Worm (Caenorhabditis elegans) whole organism, L3 larva: ENCODE results near the gene K09F5.4.

Experiments used
- R02D3.7 ChIP-seq: fragments of 150-350 bp; optimal IDR thresholded peaks from 2 replicates; lab custom pipeline; 2014; ENCODE audit warnings: missing biosample characterization, missing genetic modification characterization
- ZK546.5 ChIP-seq: sonication (generic microtip); optimal IDR thresholded peaks from 2 replicates; lab custom pipeline; 2017; ENCODE audit warnings: missing biosample characterization, missing genetic modification characterization
- ceh-28 ChIP-seq: fragments of 150-350 bp; optimal IDR thresholded peaks from 2 replicates; lab custom pipeline; 2014; ENCODE audit warnings: missing biosample characterization, missing genetic modification reagents, missing genetic modification characterization
- ceh-9 ChIP-seq: sonication (generic microtip); optimal IDR thresholded peaks from 2 replicates; lab custom pipeline; 2018; ENCODE audit warnings: missing biosample characterization, missing genetic modification characterization
- elt-3 ChIP-seq, 3 experiments: fragments of 150-350 bp in 1 of 3; sonication (generic microtip) in 2 of 3; optimal IDR thresholded peaks; 2 replicates in 2 of 3; 4 replicates in 1 of 3; lab custom pipeline; 2014 to 2017; ENCODE audit warnings: missing biosample characterization in 3 of 3, missing genetic modification characterization in 3 of 3
- lin-15B ChIP-seq: fragments of 150-350 bp; optimal IDR thresholded peaks from 2 replicates; lab custom pipeline; 2014; ENCODE audit warnings: missing biosample characterization, missing genetic modification characterization
- mml-1 ChIP-seq: fragments of 150-350 bp; sonication (generic microtip); optimal IDR thresholded peaks from 3 replicates; lab custom pipeline; 2014; ENCODE audit warnings: missing biosample characterization, missing genetic modification characterization
- nhr-11 ChIP-seq: fragments of 150-350 bp; optimal IDR thresholded peaks from 2 replicates; lab custom pipeline; 2014; ENCODE audit warnings: missing biosample characterization, missing genetic modification characterization
- nhr-25 ChIP-seq: sonication (generic microtip); optimal IDR thresholded peaks from 2 replicates; lab custom pipeline; 2017; ENCODE audit warnings: missing biosample characterization, missing genetic modification characterization
- nhr-28 ChIP-seq: fragments of 150-350 bp; optimal IDR thresholded peaks from 2 replicates; lab custom pipeline; 2014; ENCODE audit warnings: missing biosample characterization, missing genetic modification characterization
- nhr-77 ChIP-seq: fragments of 150-350 bp; optimal IDR thresholded peaks from 2 replicates; lab custom pipeline; 2014; ENCODE audit warnings: missing biosample characterization, missing genetic modification characterization
- pha-4 ChIP-seq: fragments of 150-350 bp; optimal IDR thresholded peaks from 2 replicates; lab custom pipeline; 2014; ENCODE audit warnings: missing biosample characterization, missing genetic modification reagents, missing genetic modification characterization
- pqm-1 ChIP-seq: fragments of 150-350 bp; optimal IDR thresholded peaks from 2 replicates; lab custom pipeline; 2017; ENCODE audit warnings: missing biosample characterization, missing genetic modification characterization, inconsistent platforms
- unc-62 ChIP-seq: fragments of 150-350 bp; sonication (generic microtip); optimal IDR thresholded peaks from 4 replicates; lab custom pipeline; 2014; ENCODE audit warnings: missing biosample characterization, missing genetic modification reagents, missing genetic modification characterization

DNA sequence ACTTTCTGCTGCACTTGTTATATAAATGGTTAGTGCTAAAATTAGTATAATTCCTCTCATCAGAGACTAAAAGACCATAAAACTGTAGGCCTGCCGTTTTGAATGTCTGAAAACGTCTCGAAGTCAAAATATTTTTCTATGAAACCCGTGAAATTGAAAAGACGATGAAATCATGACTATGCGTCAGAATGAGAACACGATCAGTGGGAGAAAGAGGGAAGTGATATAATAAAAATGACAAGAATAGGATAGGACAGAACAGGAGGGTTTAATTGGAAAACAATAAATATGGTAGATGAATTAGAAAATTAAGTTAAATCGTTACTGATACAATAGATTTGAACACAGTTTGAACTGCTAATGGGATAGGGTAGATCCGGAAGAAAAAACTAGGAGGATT lies 39.9 kb downstream of the K09F5.4 start, which contains the start of gene F27D9.7:
- TF ChIP-seq pha-4 (tag; lab: Kevin White, UChicago) (no peak), ceh-9 (no peak), ZK546.5 (tag; lab: Kevin White, UChicago) (no peak), R02D3.7 (tag; lab: Kevin White, UChicago) (no peak), ceh-28 (tag; lab: Kevin White, UChicago) (no peak), nhr-77 (tag; lab: Kevin White, UChicago) (no peak), nhr-25 (tag; lab: Kevin White, UChicago) (no peak), unc-62 (no peak), elt-3 (tag; optimal IDR thresholded peaks at IDR 0.05; lab: Kevin White, UChicago) (no peak), nhr-28 (no peak), lin-15B (tag; lab: Kevin White, UChicago) (no peak), mml-1 (tag; lab: Kevin White, UChicago) (no peak), pqm-1 (tag; lab: Kevin White, UChicago) (no peak), nhr-11 (tag; lab: Kevin White, UChicago) (no peak)
